Worm (Caenorhabditis elegans): ENCODE results near the gene mrps-11.
A peak's percentile ranks its signal among the peaks of the same experiment; 100 is the strongest.

mrps-11 gene

DNA sequence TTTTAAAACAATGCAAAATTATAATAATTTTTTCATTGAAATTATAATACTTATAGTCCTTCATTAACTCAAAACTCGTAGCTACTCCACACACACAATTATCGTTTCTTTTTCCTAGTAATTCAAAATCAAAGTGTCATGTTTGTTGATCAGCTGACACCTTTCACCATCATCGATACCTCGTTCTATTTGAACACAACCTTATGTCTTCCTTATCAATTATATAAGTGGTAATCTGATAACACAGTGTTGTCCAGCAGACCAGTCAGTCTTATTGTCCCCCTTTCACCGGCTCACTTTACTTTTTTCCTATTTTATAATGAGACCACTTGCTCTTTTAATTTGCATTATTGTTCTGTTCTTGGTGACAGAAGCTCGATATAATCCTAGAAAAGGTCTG lies 18.4 kb upstream of the mrps-11 start, which contains the start of the genes T28H10.2 and lgmn-1:
Gene T28H10.2, minus strand, starts transcription at position 177 of the 400 bp plus-strand sequence.
Gene lgmn-1, plus strand, starts transcription at position 284 of the 400 bp plus-strand sequence.
- TF ChIP-seq sea-1 (GFP tag; conservative IDR thresholded peaks at IDR 0.05) (no peak), flt-1 (GFP tag; IDR thresholded peaks at IDR 0.05) (no peak), pes-1 (GFP tag; IDR thresholded peaks at IDR 0.05) (no peak), ama-1 (optimal IDR thresholded peaks at IDR 0.05) (no peak), ceh-36 (tag; optimal IDR thresholded peaks at IDR 0.05) (no peak), F13C5.2 (tag; optimal IDR thresholded peaks at IDR 0.05) (no peak), ets-7 (tag; optimal IDR thresholded peaks at IDR 0.05) (no peak), tbx-11 (GFP tag; IDR thresholded peaks at IDR 0.05) (no peak), tbx-37 (GFP tag; conservative IDR thresholded peaks at IDR 0.05) (no peak), aly-1 (tag; optimal IDR thresholded peaks at IDR 0.05) (no peak), hmbx-1 (tag; optimal IDR thresholded peaks at IDR 0.05) (no peak), tra-4 (tag; optimal IDR thresholded peaks at IDR 0.05) (no peak), hnd-1 (tag; optimal IDR thresholded peaks at IDR 0.05) (no peak), ceh-13 (GFP tag; optimal IDR thresholded peaks at IDR 0.05) (no peak)

DNA sequence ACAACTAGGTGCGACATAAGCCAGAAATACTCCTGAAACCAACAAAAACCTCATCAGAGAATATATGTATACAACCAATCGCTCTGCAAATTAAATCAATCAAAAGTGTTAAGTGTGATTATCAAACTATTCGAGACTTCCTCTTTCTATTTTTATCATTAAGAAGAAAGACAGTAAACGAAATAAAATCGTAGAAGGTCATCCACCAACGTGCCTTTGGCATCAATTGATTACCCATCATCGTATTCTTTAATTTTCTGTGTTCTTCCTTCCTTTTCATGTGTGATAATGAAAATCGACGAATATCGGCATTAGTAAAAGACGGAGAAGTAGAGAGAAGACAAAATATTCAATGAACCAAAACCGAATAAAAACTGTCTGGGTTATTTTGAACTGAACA lies 17.5 kb upstream of the mrps-11 start:
- TF ChIP-seq tra-4 (tag; optimal IDR thresholded peaks at IDR 0.05), result no peak
- TF ChIP-seq ceh-36 (tag; optimal IDR thresholded peaks at IDR 0.05), result no peak
- TF ChIP-seq F13C5.2 (tag; optimal IDR thresholded peaks at IDR 0.05), result no peak
- no peak for TF ChIP-seq aly-1 (tag; optimal IDR thresholded peaks at IDR 0.05)
- TF ChIP-seq ama-1 (optimal IDR thresholded peaks at IDR 0.05), result no peak
- TF ChIP-seq tbx-37 (GFP tag; conservative IDR thresholded peaks at IDR 0.05), result no peak
- no peak for TF ChIP-seq hnd-1 (tag; optimal IDR thresholded peaks at IDR 0.05)
- no peak for TF ChIP-seq ets-7 (tag; optimal IDR thresholded peaks at IDR 0.05)
- TF ChIP-seq pes-1 (GFP tag; IDR thresholded peaks at IDR 0.05), result no peak
- TF ChIP-seq flt-1 (GFP tag; IDR thresholded peaks at IDR 0.05), result no peak

DNA sequence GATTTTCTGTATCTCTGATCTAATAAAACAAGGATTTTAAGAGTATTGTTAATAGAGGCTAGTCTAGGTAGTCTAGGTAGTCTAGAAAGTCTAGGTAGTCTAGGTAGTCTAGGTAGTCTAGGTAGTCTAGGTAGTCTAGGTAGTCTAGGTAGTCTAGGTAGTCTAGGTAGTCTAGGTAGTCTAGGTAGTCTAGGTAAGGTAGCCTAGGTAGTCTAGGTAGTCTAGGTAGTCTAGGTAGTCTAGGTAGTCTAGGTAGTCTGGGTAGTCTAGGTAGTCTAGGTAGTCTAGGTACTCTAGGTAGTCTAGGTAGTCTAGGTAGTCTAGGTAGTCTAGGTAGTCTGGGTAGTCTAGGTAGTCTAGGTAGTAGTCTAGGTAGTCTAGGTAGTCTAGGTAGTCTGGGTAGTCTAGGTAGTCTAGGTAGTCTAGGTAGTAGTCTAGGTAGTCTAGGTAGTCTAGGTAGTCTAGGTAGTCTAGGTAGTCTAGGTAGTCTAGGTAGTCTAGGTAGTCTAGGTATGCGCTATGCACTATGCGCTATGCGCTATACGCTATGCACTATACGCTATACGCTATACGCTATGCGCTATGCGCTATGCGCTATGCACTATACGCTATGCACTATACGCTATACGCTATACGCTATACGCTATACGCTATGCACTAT lies 15.6 kb upstream of the mrps-11 start:
- peak; percentile 66 for TF ChIP-seq hnd-1 (tag; optimal IDR thresholded peaks at IDR 0.05)
- peak; percentile 48 for TF ChIP-seq ceh-36 (tag; optimal IDR thresholded peaks at IDR 0.05)

DNA sequence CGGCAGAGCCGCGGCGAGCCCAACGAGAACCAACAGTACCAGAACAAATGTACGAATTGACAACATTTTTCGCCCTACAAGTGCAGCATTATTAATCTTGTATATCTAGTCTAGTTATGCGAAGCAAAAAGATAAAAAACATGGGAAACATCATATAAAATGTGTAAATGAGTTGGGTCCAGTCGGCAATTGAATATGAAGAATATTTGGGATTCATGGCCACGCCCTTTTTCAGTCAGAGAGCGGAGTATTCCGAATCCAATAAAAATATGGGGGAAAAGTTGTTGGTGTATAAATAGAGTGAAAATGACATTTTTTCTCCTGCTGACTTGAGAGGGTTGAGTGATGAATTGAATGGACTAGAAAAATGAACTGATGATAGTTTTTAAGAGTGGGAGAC lies 11.8 kb upstream of the mrps-11 start, which contains the start of gene nlp-46:
Gene nlp-46, minus strand, starts transcription at position 101 of the 400 bp plus-strand sequence.
- TF ChIP-seq tra-4 (tag; optimal IDR thresholded peaks at IDR 0.05), result no peak
- TF ChIP-seq tbx-37 (GFP tag; conservative IDR thresholded peaks at IDR 0.05), result no peak
- no peak for TF ChIP-seq B0310.2 (tag; optimal IDR thresholded peaks at IDR 0.05)
- no peak for TF ChIP-seq sea-1 (GFP tag; conservative IDR thresholded peaks at IDR 0.05)

DNA sequence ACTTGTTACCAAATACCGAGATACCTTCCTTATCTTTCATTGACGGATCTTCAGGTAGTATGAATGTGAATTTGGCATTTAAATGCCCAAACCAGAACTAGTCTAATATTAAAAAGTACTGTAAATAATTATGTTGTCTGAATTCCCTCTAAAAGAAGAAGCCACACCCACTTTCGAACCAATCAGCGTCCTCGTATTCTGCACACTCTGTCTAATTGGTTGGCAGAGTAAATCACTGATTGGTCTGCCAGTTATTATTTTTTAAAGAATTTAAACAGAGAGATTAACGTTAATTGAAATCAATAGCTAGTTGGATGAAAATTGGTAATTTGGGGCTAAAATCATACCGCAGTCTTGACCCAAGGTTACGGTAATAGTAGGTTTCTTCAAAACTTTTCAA lies 11.3 kb upstream of the mrps-11 start:
- no peak for TF ChIP-seq hmg-4 (GFP tag; optimal IDR thresholded peaks at IDR 0.05)
- no peak for TF ChIP-seq ceh-13 (GFP tag; optimal IDR thresholded peaks at IDR 0.05)

DNA sequence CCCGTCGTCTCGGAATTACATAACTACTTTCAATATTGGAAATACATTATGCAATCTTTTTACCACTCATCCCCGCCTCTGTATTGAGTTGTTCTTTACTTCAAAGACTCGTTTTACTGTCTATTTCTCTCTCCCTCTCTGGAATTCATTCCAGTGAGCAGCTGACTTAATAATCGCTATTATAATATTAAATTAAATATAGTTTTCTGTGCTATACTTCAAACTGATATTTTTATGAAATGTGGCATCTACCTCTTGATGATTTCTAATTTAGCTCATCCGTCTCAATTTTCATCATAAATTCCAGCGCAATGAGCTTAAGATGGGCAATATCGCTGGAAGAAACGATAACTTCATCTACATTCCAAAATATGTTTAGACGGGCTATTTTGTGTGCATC lies 9.1 kb upstream of the mrps-11 start, which contains the start of gene T28H10.1:
Gene T28H10.1, plus strand, starts transcription at position 301 of the 400 bp plus-strand sequence.
- TF ChIP-seq hmbx-1 (tag; optimal IDR thresholded peaks at IDR 0.05), result no peak
- no peak for TF ChIP-seq ceh-13 (GFP tag; optimal IDR thresholded peaks at IDR 0.05)
- no peak for TF ChIP-seq scrt-1 (GFP tag; IDR thresholded peaks at IDR 0.05)
- no peak for TF ChIP-seq ets-7 (tag; optimal IDR thresholded peaks at IDR 0.05)
- TF ChIP-seq aly-1 (tag; optimal IDR thresholded peaks at IDR 0.05), result no peak
- no peak for TF ChIP-seq sea-1 (GFP tag; conservative IDR thresholded peaks at IDR 0.05)
- TF ChIP-seq pes-1 (GFP tag; IDR thresholded peaks at IDR 0.05), result no peak
- TF ChIP-seq ceh-36 (tag; optimal IDR thresholded peaks at IDR 0.05), result no peak

DNA sequence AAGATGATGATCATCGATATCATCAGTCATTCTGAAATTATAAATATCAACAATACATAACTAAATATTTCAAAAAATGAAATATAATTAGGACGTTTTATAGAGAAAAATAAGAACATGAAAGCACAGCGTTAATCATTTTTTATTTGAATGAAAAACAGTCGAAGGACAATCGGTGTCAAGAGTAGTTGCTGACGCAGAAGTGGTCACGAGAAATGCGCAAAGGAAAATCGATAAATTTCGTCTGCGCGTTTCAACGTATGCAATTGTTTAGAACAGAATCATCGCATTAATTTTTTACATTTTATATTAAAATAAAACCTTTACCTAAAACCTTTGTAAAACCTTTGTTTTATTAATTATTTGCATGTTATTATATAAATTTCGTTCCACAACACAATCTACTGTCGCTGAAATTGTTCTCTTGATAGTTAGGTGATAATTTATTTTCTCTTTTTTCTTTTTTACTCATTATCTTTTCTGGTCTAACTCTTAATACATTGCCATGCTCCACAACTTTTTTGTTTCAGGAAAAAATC lies 3.4 kb upstream of the mrps-11 start, which contains the start of the genes W04D2.4 and rbm-25:
Gene W04D2.4, minus strand, starts transcription at position 31 of the 539 bp plus-strand sequence.
Gene rbm-25, plus strand, starts transcription at position 489 of the 539 bp plus-strand sequence.
- TF ChIP-seq F13C5.2 (tag; optimal IDR thresholded peaks at IDR 0.05), result peak; percentile 53
- no peak for TF ChIP-seq pes-1 (GFP tag; IDR thresholded peaks at IDR 0.05)
- TF ChIP-seq scrt-1 (GFP tag; IDR thresholded peaks at IDR 0.05), result no peak

DNA sequence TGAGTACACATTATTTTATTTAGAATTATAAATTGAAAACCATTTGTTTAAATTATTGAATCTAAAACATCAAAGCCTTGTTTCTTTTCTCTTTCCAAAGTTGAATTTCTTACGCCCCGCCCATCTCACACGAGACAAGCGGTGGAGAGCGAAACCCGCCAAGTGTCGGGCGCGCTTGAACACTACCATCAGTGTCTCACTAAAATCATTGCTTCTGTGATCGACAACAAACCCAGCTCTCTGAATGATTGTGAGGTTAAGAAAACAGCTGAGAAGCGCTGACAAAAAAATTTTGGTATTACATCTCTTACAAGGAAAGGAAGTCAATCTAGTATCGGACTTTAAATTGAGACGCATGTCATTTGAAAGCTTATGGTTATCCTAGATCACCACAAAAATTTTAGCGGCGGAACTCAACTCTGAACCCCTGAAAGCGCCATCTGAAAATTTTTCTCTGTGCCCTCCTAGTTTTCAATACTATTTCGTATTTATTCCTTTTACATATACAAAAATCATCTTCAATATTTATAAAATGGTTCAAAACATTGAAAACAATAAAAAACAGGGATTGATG lies 3.3 kb downstream of the mrps-11 start:
- 0 out of 2 replicates have a peak, but pooled peaks have one; percentile 9 for TF ChIP-seq tbx-37 (GFP tag; conservative IDR thresholded peaks at IDR 0.05)
- TF ChIP-seq B0310.2 (tag; optimal IDR thresholded peaks at IDR 0.05), result no peak

DNA sequence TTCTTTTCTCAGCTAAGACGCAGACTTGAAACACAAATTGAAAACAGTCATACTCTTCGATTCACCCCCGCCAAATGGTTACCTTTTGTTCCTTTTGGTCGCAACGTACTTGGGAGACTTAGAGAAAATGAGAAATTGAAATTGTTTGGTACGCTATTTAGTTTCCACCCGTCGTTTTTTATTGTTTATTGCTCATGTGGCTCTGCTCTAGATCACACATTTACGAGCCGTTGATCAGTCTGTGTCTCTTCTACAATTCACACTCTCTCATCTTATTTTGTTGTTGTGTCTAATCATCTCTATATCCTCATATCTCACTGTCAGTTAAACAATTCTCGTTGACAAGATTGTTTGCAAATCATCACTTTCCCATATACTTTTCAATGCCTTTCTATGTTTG lies 6.4 kb downstream of the mrps-11 start:
- TF ChIP-seq ceh-13 (GFP tag; optimal IDR thresholded peaks at IDR 0.05) (no peak), flt-1 (GFP tag; IDR thresholded peaks at IDR 0.05) (no peak), B0310.2 (tag; optimal IDR thresholded peaks at IDR 0.05) (no peak), tra-4 (tag; optimal IDR thresholded peaks at IDR 0.05) (no peak), hmbx-1 (tag; optimal IDR thresholded peaks at IDR 0.05) (no peak), hnd-1 (tag; optimal IDR thresholded peaks at IDR 0.05) (no peak), ama-1 (optimal IDR thresholded peaks at IDR 0.05) (no peak), F13C5.2 (tag; optimal IDR thresholded peaks at IDR 0.05) (no peak), ets-7 (tag; optimal IDR thresholded peaks at IDR 0.05) (no peak), scrt-1 (GFP tag; IDR thresholded peaks at IDR 0.05) (no peak), tbx-11 (GFP tag; IDR thresholded peaks at IDR 0.05) (no peak), sea-1 (GFP tag; conservative IDR thresholded peaks at IDR 0.05) (no peak), ceh-36 (tag; optimal IDR thresholded peaks at IDR 0.05) (no peak), hmg-4 (GFP tag; optimal IDR thresholded peaks at IDR 0.05) (no peak)
